Fruit fly (Drosophila melanogaster): Measurements from ENCODE around the gene amd.

The amd gene

dm6 chr2L:19133465-19134365 is 23.8 kb downstream of the amd start, which contains the start of gene brat (continued):
- TF ChIP-seq CG13123 (GFP tag; optimal IDR thresholded peaks at IDR 0.05) (no peak), MBD-R2 (GFP tag; IDR thresholded peaks at IDR 0.05) (peak; percentile 41), CG4360 (GFP tag; IDR thresholded peaks at IDR 0.05) (no peak), salm (tag; optimal IDR thresholded peaks at IDR 0.05) (no peak), CG1529 (GFP tag; optimal IDR thresholded peaks at IDR 0.05) (no peak), ab (GFP tag; optimal IDR thresholded peaks at IDR 0.05) (no peak), emc (GFP tag; optimal IDR thresholded peaks at IDR 0.05) (no peak), CG14667 (GFP tag; IDR thresholded peaks at IDR 0.05) (no peak), CG8765 (GFP tag; IDR thresholded peaks at IDR 0.05) (no peak), CG15601 (tag; optimal IDR thresholded peaks at IDR 0.05) (peak; percentile 14), CG2712 (tag; optimal IDR thresholded peaks at IDR 0.05) (peak; percentile 61), CG9727 (GFP tag; optimal IDR thresholded peaks at IDR 0.05) (peak; percentile 58), klu (GFP tag; IDR thresholded peaks at IDR 0.05) (no peak), CG10431 (GFP tag; optimal IDR thresholded peaks at IDR 0.05) (no peak), CG30431 (GFP tag; optimal IDR thresholded peaks at IDR 0.05) (no peak), odd (GFP tag; optimal IDR thresholded peaks at IDR 0.05) (no peak), luna (GFP tag; optimal IDR thresholded peaks at IDR 0.05) (peak; percentile 44), gt (GFP tag; IDR thresholded peaks at IDR 0.05) (no peak), toy (GFP tag; IDR thresholded peaks at IDR 0.05) (no peak), Oli (tag; optimal IDR thresholded peaks at IDR 0.05) (peak; percentile 16), CG10267 (tag; optimal IDR thresholded peaks at IDR 0.05) (peak; percentile 77), lab (GFP tag; optimal IDR thresholded peaks at IDR 0.05) (peak; percentile 40), tio (GFP tag; optimal IDR thresholded peaks at IDR 0.05) (no peak), zfh1 (GFP tag; IDR thresholded peaks at IDR 0.05) (no peak), Usf (GFP tag; optimal IDR thresholded peaks at IDR 0.05) (no peak), D19B (GFP tag; optimal IDR thresholded peaks at IDR 0.05) (no peak), esg (GFP tag; conservative IDR thresholded peaks at IDR 0.05) (no peak; the same call in 1 of the 2 replicates), Hr78 (GFP tag; optimal IDR thresholded peaks at IDR 0.05) (no peak), mld (GFP tag; IDR thresholded peaks at IDR 0.05; ENCODE audit: partially characterized antibody) (peak; percentile 78; the same call in 1 of the 3 replicates), CG11695 (GFP tag; IDR thresholded peaks at IDR 0.05) (0 out of 3 replicates have a peak, but pooled peaks have one; percentile 9), CG13287 (GFP tag; IDR thresholded peaks at IDR 0.05; ENCODE audit: partially characterized antibody) (peak; percentile 93), CG11504 (tag; optimal IDR thresholded peaks at IDR 0.05) (peak; percentile 62), ac (GFP tag; optimal IDR thresholded peaks at IDR 0.05) (no peak), CG12219 (GFP tag; optimal IDR thresholded peaks at IDR 0.05) (no peak), Hand (GFP tag; optimal IDR thresholded peaks at IDR 0.05) (no peak), Atf6 (GFP tag; IDR thresholded peaks at IDR 0.05) (no peak), bcd (GFP tag; optimal IDR thresholded peaks at IDR 0.05) (peak; percentile 54), Atf-2 (GFP tag; optimal IDR thresholded peaks at IDR 0.05) (peak; percentile 44), Nf-YB (GFP tag; optimal IDR thresholded peaks at IDR 0.05) (peak; percentile 8), fu2 (GFP tag; optimal IDR thresholded peaks at IDR 0.05) (peak; percentile 44), fd102C (GFP tag; optimal IDR thresholded peaks at IDR 0.05) (no peak), CG14965 (GFP tag; optimal IDR thresholded peaks at IDR 0.05; ENCODE audit: borderline replicate concordance) (no peak), HLH54F (GFP tag; optimal IDR thresholded peaks at IDR 0.05) (peak; percentile 73), sisA (GFP tag; IDR thresholded peaks at IDR 0.05) (no peak), jing (GFP tag; optimal IDR thresholded peaks at IDR 0.05) (no peak), Blimp-1 (GFP tag; optimal IDR thresholded peaks at IDR 0.05) (no peak), HLH3B (GFP tag; IDR thresholded peaks at IDR 0.05) (peak; percentile 44; the same call in 1 of the 2 replicates), insv (GFP tag; optimal IDR thresholded peaks at IDR 0.05) (peak; percentile 95 to 98)
